In the genomic region with DNA sequence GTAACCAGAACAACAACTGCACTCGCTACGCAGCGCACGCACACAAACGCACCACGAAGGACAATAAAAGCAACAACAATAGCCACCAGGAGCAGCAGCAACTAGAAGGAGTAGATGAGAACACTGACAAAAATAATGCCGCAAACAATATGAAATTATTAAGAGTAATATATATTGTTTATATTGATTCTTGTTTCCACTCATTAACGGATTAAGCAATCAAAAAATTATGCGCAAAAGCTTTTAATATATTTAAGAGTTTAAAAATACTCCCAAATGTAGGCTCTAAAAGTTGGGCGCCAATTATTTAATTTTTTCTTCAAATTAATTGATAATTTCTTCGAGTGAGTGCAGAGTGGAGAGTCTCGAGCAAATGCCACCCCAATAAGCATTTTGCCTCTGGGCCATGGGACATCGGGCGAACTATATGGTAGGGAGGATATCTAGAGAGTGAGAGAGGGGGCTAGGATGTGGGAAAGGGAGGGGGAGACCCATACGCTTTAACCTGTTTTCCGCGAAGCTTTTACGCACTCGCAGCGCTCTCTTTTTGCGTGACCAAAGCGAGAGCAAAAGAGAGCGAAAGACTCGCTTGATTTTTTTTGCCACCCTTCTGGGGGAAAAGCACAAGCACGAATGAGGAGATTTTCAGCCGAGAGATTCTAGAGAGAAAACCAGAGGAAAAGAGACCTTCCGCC, we compare ENCODE assay signal across 1 fruit fly cellular context.
TF ChIP-seq lines count a peak whose summit lies in the region.

Gene Rdh (plus strand): TSS at position 660 of the 695 bp plus-strand sequence.

TF ChIP-seq in whole organism, embryonic, 481 proteins besides CTCF, POLR2A, EP300 and RAD21 (continued from another document and continues in another):
- TF ChIP-seq sd (tag; optimal IDR thresholded peaks at IDR 0.05; lab: Kevin White, UChicago) (peak; percentile 39), Blimp-1 (GFP tag; optimal IDR thresholded peaks at IDR 0.05; lab: Kevin White, UChicago) (peak; percentile 79), jumu (GFP tag; optimal IDR thresholded peaks at IDR 0.05; lab: Kevin White, UChicago) (no peak), dm (GFP tag; optimal IDR thresholded peaks at IDR 0.05; lab: Kevin White, UChicago) (no peak), CG6854 (GFP tag; optimal IDR thresholded peaks at IDR 0.05; lab: Kevin White, UChicago) (peak; percentile 77), tio (GFP tag; optimal IDR thresholded peaks at IDR 0.05; lab: Kevin White, UChicago) (peak; percentile 70), zen2 (GFP tag; IDR thresholded peaks at IDR 0.05; lab: Robert Waterston, UW; ENCODE audit: partially characterized antibody) (no peak), CG17186 (GFP tag; optimal IDR thresholded peaks at IDR 0.05; lab: Kevin White, UChicago) (no peak), MESR4 (GFP tag; optimal IDR thresholded peaks at IDR 0.05; lab: Kevin White, UChicago) (no peak), CG18011 (GFP tag; optimal IDR thresholded peaks at IDR 0.05; lab: Kevin White, UChicago) (peak; percentile 29), NC2α (GFP tag; optimal IDR thresholded peaks at IDR 0.05; lab: Kevin White, UChicago) (no peak), Sox102F (GFP tag; optimal IDR thresholded peaks at IDR 0.05; lab: Kevin White, UChicago) (peak; percentile 77), Hmx (GFP tag; optimal IDR thresholded peaks at IDR 0.05; lab: Kevin White, UChicago) (no peak), Atf3 (GFP tag; optimal IDR thresholded peaks at IDR 0.05; lab: Kevin White, UChicago) (no peak), Nf-YB (GFP tag; optimal IDR thresholded peaks at IDR 0.05; lab: Kevin White, UChicago) (peak; percentile 60), CG1233 (GFP tag; optimal IDR thresholded peaks at IDR 0.05; lab: Kevin White, UChicago) (peak; percentile 59), pnt (GFP tag; optimal IDR thresholded peaks at IDR 0.05; lab: Kevin White, UChicago) (peak; percentile 14), ro (GFP tag; IDR thresholded peaks at IDR 0.05; lab: Robert Waterston, UW) (no peak), Antp (GFP tag; optimal IDR thresholded peaks at IDR 0.05; lab: Kevin White, UChicago) (no peak), CG30431 (GFP tag; optimal IDR thresholded peaks at IDR 0.05; lab: Kevin White, UChicago) (no peak), bcd (GFP tag; optimal IDR thresholded peaks at IDR 0.05; lab: Kevin White, UChicago) (peak; percentile 73), pb (GFP tag; optimal IDR thresholded peaks at IDR 0.05; lab: Kevin White, UChicago) (no peak), ap (GFP tag; IDR thresholded peaks at IDR 0.05; lab: Robert Waterston, UW) (0 out of 2 replicates have a peak, but pooled peaks have one; percentile 12), CG18619 (GFP tag; optimal IDR thresholded peaks at IDR 0.05; lab: Kevin White, UChicago) (peak; percentile 80), jing (GFP tag; optimal IDR thresholded peaks at IDR 0.05; lab: Kevin White, UChicago) (peak; percentile 7), Gsc (GFP tag; IDR thresholded peaks at IDR 0.05; lab: Robert Waterston, UW) (no peak), CG4730 (GFP tag; IDR thresholded peaks at IDR 0.05; lab: Robert Waterston, UW) (peak; percentile 50; the same call in 1 of the 2 replicates), D (optimal IDR thresholded peaks at IDR 0.05; lab: Kevin White, UChicago) (no peak), D (GFP tag; optimal IDR thresholded peaks at IDR 0.05; lab: Kevin White, UChicago) (peak; percentile 84), fd102C (GFP tag; optimal IDR thresholded peaks at IDR 0.05; lab: Kevin White, UChicago) (no peak), pho (GFP tag; optimal IDR thresholded peaks at IDR 0.05; lab: Kevin White, UChicago) (peak; percentile 21), rib (GFP tag; IDR thresholded peaks at IDR 0.05; lab: Robert Waterston, UW) (peak; percentile 34; the same call in 1 of the 2 replicates), nau (GFP tag; optimal IDR thresholded peaks at IDR 0.05; lab: Kevin White, UChicago) (peak; percentile 65), HLH3B (GFP tag; IDR thresholded peaks at IDR 0.05; lab: Robert Waterston, UW) (peak; percentile 48; the same call in 1 of the 2 replicates), crol (GFP tag; IDR thresholded peaks at IDR 0.05; lab: Robert Waterston, UW) (peak; percentile 72), HLH4C (GFP tag; IDR thresholded peaks at IDR 0.05; lab: Robert Waterston, UW; ENCODE audit: partially characterized antibody) (no peak), sim (GFP tag; IDR thresholded peaks at IDR 0.05; lab: Robert Waterston, UW) (0 out of 2 replicates have a peak, but pooled peaks have one; percentile 50), CG12942 (GFP tag; optimal IDR thresholded peaks at IDR 0.05; lab: Kevin White, UChicago) (peak; percentile 41), odd (GFP tag; optimal IDR thresholded peaks at IDR 0.05; lab: Kevin White, UChicago) (peak; percentile 59), slou (GFP tag; optimal IDR thresholded peaks at IDR 0.05; lab: Kevin White, UChicago) (peak; percentile 65), CG10565 (GFP tag; optimal IDR thresholded peaks at IDR 0.05; lab: Kevin White, UChicago) (no peak), CG18764 (GFP tag; optimal IDR thresholded peaks at IDR 0.05; lab: Kevin White, UChicago) (peak; percentile 52), run (tag; optimal IDR thresholded peaks at IDR 0.05; lab: Kevin White, UChicago) (peak; percentile 57), CkIIα-i1 (GFP tag; IDR thresholded peaks at IDR 0.05; lab: Robert Waterston, UW) (no peak), CG6791 (GFP tag; IDR thresholded peaks at IDR 0.05; lab: Robert Waterston, UW; ENCODE audit: partially characterized antibody) (no peak), CG17829 (tag; optimal IDR thresholded peaks at IDR 0.05; lab: Kevin White, UChicago) (peak; percentile 74), CG12104 (GFP tag; optimal IDR thresholded peaks at IDR 0.05; lab: Kevin White, UChicago) (peak; percentile 80), gro (GFP tag; optimal IDR thresholded peaks at IDR 0.05; lab: Kevin White, UChicago) (peak; percentile 28), CG11560 (tag; IDR thresholded peaks at IDR 0.05; lab: Robert Waterston, UW) (peak; percentile 57; the same call in 1 of the 3 replicates), Abd-B (GFP tag; optimal IDR thresholded peaks at IDR 0.05; lab: Kevin White, UChicago) (peak; percentile 60), CG8478 (optimal IDR thresholded peaks at IDR 0.05; lab: Kevin White, UChicago) (no peak), CG3726 (GFP tag; IDR thresholded peaks at IDR 0.05; lab: Robert Waterston, UW) (no peak), eyg (GFP tag; optimal IDR thresholded peaks at IDR 0.05; lab: Kevin White, UChicago) (no peak), CG17568 (GFP tag; optimal IDR thresholded peaks at IDR 0.05; lab: Kevin White, UChicago) (peak; percentile 74), lola (GFP tag; optimal IDR thresholded peaks at IDR 0.05; lab: Kevin White, UChicago) (peak in 1 of 3 experiments; percentile 68), hkb (optimal IDR thresholded peaks at IDR 0.05; lab: Kevin White, UChicago) (no peak), hkb (GFP tag; IDR thresholded peaks at IDR 0.05; lab: Robert Waterston, UW) (peak; percentile 84), CG9727 (GFP tag; optimal IDR thresholded peaks at IDR 0.05; lab: Kevin White, UChicago) (peak; percentile 85), CG1603 (tag; optimal IDR thresholded peaks at IDR 0.05; lab: Kevin White, UChicago) (no peak), CG10321 (GFP tag; IDR thresholded peaks at IDR 0.05; lab: Robert Waterston, UW) (no peak), Doc3 (GFP tag; IDR thresholded peaks at IDR 0.05; lab: Robert Waterston, UW; ENCODE audit: partially characterized antibody) (peak; percentile 45; the same call in 1 of the 3 replicates), CG3838 (GFP tag; optimal IDR thresholded peaks at IDR 0.05; lab: Kevin White, UChicago) (no peak), CG15269 (tag; optimal IDR thresholded peaks at IDR 0.05; lab: Kevin White, UChicago) (peak; percentile 87), CG6689 (GFP tag; IDR thresholded peaks at IDR 0.05; lab: Robert Waterston, UW) (peak; percentile 63; the same call in 1 of the 2 replicates), CG4854 (GFP tag; optimal IDR thresholded peaks at IDR 0.05; lab: Kevin White, UChicago) (peak; percentile 21), CG16815 (GFP tag; optimal IDR thresholded peaks at IDR 0.05; lab: Kevin White, UChicago) (peak; percentile 61), Mes4 (GFP tag; optimal IDR thresholded peaks at IDR 0.05; lab: Kevin White, UChicago) (no peak), dmrt11E (tag; optimal IDR thresholded peaks at IDR 0.05; lab: Kevin White, UChicago) (peak; percentile 71), Hsf (GFP tag; optimal IDR thresholded peaks at IDR 0.05; lab: Kevin White, UChicago) (peak; percentile 69), bab2 (GFP tag; optimal IDR thresholded peaks at IDR 0.05; lab: Kevin White, UChicago) (peak; percentile 48), Mad (GFP tag; optimal IDR thresholded peaks at IDR 0.05; lab: Kevin White, UChicago) (peak; percentile 40), otp (GFP tag; IDR thresholded peaks at IDR 0.05; lab: Robert Waterston, UW) (no peak), CG12769 (tag; optimal IDR thresholded peaks at IDR 0.05; lab: Kevin White, UChicago) (no peak), fru (optimal IDR thresholded peaks at IDR 0.05; lab: Kevin White, UChicago) (no peak), gem (tag; optimal IDR thresholded peaks at IDR 0.05; lab: Kevin White, UChicago) (peak; percentile 90), CG4617 (GFP tag; optimal IDR thresholded peaks at IDR 0.05; lab: Kevin White, UChicago; ENCODE audit: borderline replicate concordance) (no peak), ems (GFP tag; optimal IDR thresholded peaks at IDR 0.05; lab: Kevin White, UChicago) (no peak), p53 (GFP tag; optimal IDR thresholded peaks at IDR 0.05; lab: Kevin White, UChicago) (no peak), CG6175 (GFP tag; IDR thresholded peaks at IDR 0.05; lab: Robert Waterston, UW) (no peak), Hand (GFP tag; optimal IDR thresholded peaks at IDR 0.05; lab: Kevin White, UChicago) (peak; percentile 91), luna (GFP tag; optimal IDR thresholded peaks at IDR 0.05; lab: Kevin White, UChicago) (no peak), PHDP (tag; optimal IDR thresholded peaks at IDR 0.05; lab: Kevin White, UChicago) (peak; percentile 82), CG15073 (GFP tag; optimal IDR thresholded peaks at IDR 0.05; lab: Kevin White, UChicago) (no peak), zf30C (GFP tag; optimal IDR thresholded peaks at IDR 0.05; lab: Kevin White, UChicago) (peak; percentile 94), CG16779 (GFP tag; IDR thresholded peaks at IDR 0.05; lab: Robert Waterston, UW) (no peak), ac (GFP tag; optimal IDR thresholded peaks at IDR 0.05; lab: Kevin White, UChicago) (no peak), br (optimal IDR thresholded peaks at IDR 0.05; lab: Kevin White, UChicago) (no peak), Spps (tag; optimal IDR thresholded peaks at IDR 0.05; lab: Kevin White, UChicago) (peak; percentile 10), CG1792 (GFP tag; optimal IDR thresholded peaks at IDR 0.05; lab: Kevin White, UChicago) (peak; percentile 2), chinmo (GFP tag; IDR thresholded peaks at IDR 0.05; lab: Robert Waterston, UW; ENCODE audit: partially characterized antibody) (peak; percentile 67; the same call in 1 of the 4 replicates), Med (GFP tag; lab: Kevin White, UChicago) (peak; percentile 75), Nf-YA (GFP tag; IDR thresholded peaks at IDR 0.05; lab: Robert Waterston, UW) (no peak), CG3995 (GFP tag; optimal IDR thresholded peaks at IDR 0.05; lab: Kevin White, UChicago) (peak; percentile 17), CG31388 (GFP tag; optimal IDR thresholded peaks at IDR 0.05; lab: Kevin White, UChicago) (peak; percentile 53), cwo (GFP tag; optimal IDR thresholded peaks at IDR 0.05; lab: Kevin White, UChicago) (peak; percentile 82), Sry-δ (GFP tag; optimal IDR thresholded peaks at IDR 0.05; lab: Kevin White, UChicago) (no peak), CG15011 (GFP tag; optimal IDR thresholded peaks at IDR 0.05; lab: Kevin White, UChicago) (peak; percentile 77), tgo (GFP tag; IDR thresholded peaks at IDR 0.05; lab: Robert Waterston, UW) (peak; percentile 68), prd (optimal IDR thresholded peaks at IDR 0.05; lab: Kevin White, UChicago) (no peak), prd (GFP tag; IDR thresholded peaks at IDR 0.05; lab: Robert Waterston, UW) (peak; percentile 79), klu (GFP tag; IDR thresholded peaks at IDR 0.05; lab: Robert Waterston, UW) (peak; percentile 57), ind (GFP tag; optimal IDR thresholded peaks at IDR 0.05; lab: Kevin White, UChicago) (peak; percentile 75), mirr (GFP tag; optimal IDR thresholded peaks at IDR 0.05; lab: Kevin White, UChicago) (peak; percentile 34), abd-A (tag; optimal IDR thresholded peaks at IDR 0.05; lab: Kevin White, UChicago) (peak; percentile 82), ab (GFP tag; optimal IDR thresholded peaks at IDR 0.05; lab: Kevin White, UChicago) (no peak), dimm (GFP tag; IDR thresholded peaks at IDR 0.05; lab: Robert Waterston, UW) (no peak), CG3407 (GFP tag; optimal IDR thresholded peaks at IDR 0.05; lab: Kevin White, UChicago) (peak; percentile 56), Rx (GFP tag; IDR thresholded peaks at IDR 0.05; lab: Robert Waterston, UW) (no peak), MBD-R2 (GFP tag; IDR thresholded peaks at IDR 0.05; lab: Robert Waterston, UW) (peak; percentile 43; the same call in 1 of the 2 replicates), gsb-n (tag; optimal IDR thresholded peaks at IDR 0.05; lab: Kevin White, UChicago) (peak; percentile 68), CG11696 (GFP tag; IDR thresholded peaks at IDR 0.05; lab: Robert Waterston, UW) (0 out of 2 replicates have a peak, but pooled peaks have one; percentile 8), Asciz (GFP tag; optimal IDR thresholded peaks at IDR 0.05; lab: Kevin White, UChicago) (peak; percentile 65), hb (GFP tag; IDR thresholded peaks at IDR 0.05; lab: Robert Waterston, UW; ENCODE audit: partially characterized antibody) (no peak), CG2116 (GFP tag; optimal IDR thresholded peaks at IDR 0.05; lab: Kevin White, UChicago) (peak; percentile 50), tup (GFP tag; optimal IDR thresholded peaks at IDR 0.05; lab: Kevin White, UChicago) (peak; percentile 41), Meics (GFP tag; optimal IDR thresholded peaks at IDR 0.05; lab: Kevin White, UChicago) (peak; percentile 87), CG8388 (GFP tag; optimal IDR thresholded peaks at IDR 0.05; lab: Kevin White, UChicago) (peak; percentile 68), usp (GFP tag; optimal IDR thresholded peaks at IDR 0.05; lab: Kevin White, UChicago) (no peak), sr (GFP tag; IDR thresholded peaks at IDR 0.05; lab: Robert Waterston, UW) (no peak), CG7745 (tag; optimal IDR thresholded peaks at IDR 0.05; lab: Kevin White, UChicago) (no peak), Sin3A (optimal IDR thresholded peaks at IDR 0.05; lab: Kevin White, UChicago) (no peak), CG2202 (tag; optimal IDR thresholded peaks at IDR 0.05; lab: Kevin White, UChicago) (peak; percentile 45), kay (GFP tag; optimal IDR thresholded peaks at IDR 0.05; lab: Kevin White, UChicago) (peak; percentile 64)
